Fruit fly (Drosophila melanogaster) S2 (cell line): ENCODE results near the gene Scr.
A peak's percentile ranks its signal among the peaks of the same experiment; 100 is the strongest.

Source experiments
- CG8478 ChIP-seq: fragments of >200 bp; optimal IDR thresholded peaks from 2 replicates; lab custom pipeline; 2018
- CTCF ChIP-seq, 2 experiments: fragments of >200 bp; optimal IDR thresholded peaks; 2 replicates each; lab custom pipeline; 2018

Scr gene

dm6 chr3R:6853672-6854071 lies 3.9 kb upstream of the Scr start:
- TF ChIP-seq CG8478: no peak
- no peak for TF ChIP-seq CTCF (optimal IDR thresholded peaks at IDR 0.05; lab: Kevin White, UChicago)

- TF ChIP-seq CG8478 (no peak), CTCF (optimal IDR thresholded peaks at IDR 0.05; lab: Kevin White, UChicago) (no peak)
Observed at dm6 chr3R:6853002-6853401, 3.2 kb upstream of the Scr start.

- TF ChIP-seq CTCF (optimal IDR thresholded peaks at IDR 0.05; lab: Kevin White, UChicago) (peak in 1 of 2 experiments; percentile 45), CG8478 (no peak)
Observed at dm6 chr3R:6848595-6848994, 1.2 kb downstream of the Scr start.

- no peak for TF ChIP-seq CTCF (optimal IDR thresholded peaks at IDR 0.05; lab: Kevin White, UChicago)
- TF ChIP-seq CG8478: no peak
Observed at dm6 chr3R:6845477-6846196, 4.1 kb downstream of the Scr start.

dm6 chr3R:6841802-6842201 lies 8.0 kb downstream of the Scr start:
- no peak for TF ChIP-seq CG8478
- TF ChIP-seq CTCF (optimal IDR thresholded peaks at IDR 0.05; lab: Kevin White, UChicago): no peak

dm6 chr3R:6838585-6838984 lies 11.2 kb downstream of the Scr start:
- TF ChIP-seq CTCF (optimal IDR thresholded peaks at IDR 0.05; lab: Kevin White, UChicago) (no peak), CG8478 (no peak)

dm6 chr3R:6831698-6832097 lies 18.1 kb downstream of the Scr start:
- TF ChIP-seq CTCF (optimal IDR thresholded peaks at IDR 0.05; lab: Kevin White, UChicago) (no peak), CG8478 (no peak)

- TF ChIP-seq CTCF (optimal IDR thresholded peaks at IDR 0.05; lab: Kevin White, UChicago) (no peak), CG8478 (no peak)
Observed at dm6 chr3R:6828272-6828671, 21.5 kb downstream of the Scr start.

- TF ChIP-seq CTCF (optimal IDR thresholded peaks at IDR 0.05; lab: Kevin White, UChicago) (no peak), CG8478 (no peak)
Observed at dm6 chr3R:6826865-6827264, 22.9 kb downstream of the Scr start.

- TF ChIP-seq CG8478 (no peak), CTCF (optimal IDR thresholded peaks at IDR 0.05; lab: Kevin White, UChicago) (no peak)
Observed at dm6 chr3R:6818904-6819595, 30.7 kb downstream of the Scr start.

dm6 chr3R:6817977-6818903 lies 31.5 kb downstream of the Scr start:
- TF ChIP-seq CTCF (optimal IDR thresholded peaks at IDR 0.05; lab: Kevin White, UChicago) (no peak), CG8478 (no peak)

- TF ChIP-seq CG8478 (no peak), CTCF (optimal IDR thresholded peaks at IDR 0.05; lab: Kevin White, UChicago) (no peak)
Observed at dm6 chr3R:6817200-6817599, 32.6 kb downstream of the Scr start.

dm6 chr3R:6816272-6816980 lies 33.4 kb downstream of the Scr start:
- TF ChIP-seq CG8478: no peak
- TF ChIP-seq CTCF (optimal IDR thresholded peaks at IDR 0.05; lab: Kevin White, UChicago): no peak

dm6 chr3R:6815751-6816039 lies 34.1 kb downstream of the Scr start:
- TF ChIP-seq CG8478 (no peak), CTCF (optimal IDR thresholded peaks at IDR 0.05; lab: Kevin White, UChicago) (no peak)
